Worm (Caenorhabditis elegans) whole organism, young adult: ENCODE data around the gene mdt-8.

Experiments
- F10E7.11 ChIP-seq: sonication (generic microtip); optimal IDR thresholded peaks from 2 replicates; lab custom pipeline; 2017; ENCODE audit warnings: mild to moderate bottlenecking, missing genetic modification characterization, moderate library complexity, missing compliant biosample characterization
- ama-1 ChIP-seq, 3 experiments: fragments of 150-350 bp in 1 of 3; sonication (generic microtip) in 2 of 3; optimal IDR thresholded peaks; 2 replicates each; lab custom pipeline; 2014 to 2018; ENCODE audit warnings: missing biosample characterization in 2 of 3, missing genetic modification characterization in 2 of 3, missing genetic modification reagents in 2 of 3
- bed-1 ChIP-seq: fragments of 200-800 bp; sonication (Bioruptor generic); IDR thresholded peaks from 2 replicates; pipeline ENCODE4 v1.3.6; 2022; ENCODE audit warnings: missing genetic modification reagents, missing genetic modification characterization, missing compliant biosample characterization
- dpl-1 ChIP-seq: fragments of 150-350 bp; optimal IDR thresholded peaks from 2 replicates; lab custom pipeline; 2014; ENCODE audit warnings: missing biosample characterization, missing genetic modification reagents, missing genetic modification characterization
- let-607 ChIP-seq, 2 experiments: fragments of 200-800 bp in 1 of 2; sonication (Bioruptor generic) in 1 of 2; sonication (generic microtip) in 1 of 2; optimal IDR thresholded peaks; 2 replicates each; lab custom pipeline; 2016 to 2018; ENCODE audit warnings: mild to moderate bottlenecking in 2 of 2, missing compliant biosample characterization in 2 of 2, missing genetic modification characterization in 2 of 2, moderate library complexity in 2 of 2, missing genotype in 1 of 2
- lin-35 ChIP-seq, 3 experiments: fragments of 150-350 bp in 2 of 3; sonication (generic microtip) in 1 of 3; optimal IDR thresholded peaks; 2 replicates each; lab custom pipeline; 2014 to 2018; ENCODE audit warnings: missing biosample characterization in 3 of 3, missing genetic modification characterization in 3 of 3, missing genetic modification reagents in 3 of 3
- lsy-27 ChIP-seq: sonication (generic microtip); optimal IDR thresholded peaks from 2 replicates; lab custom pipeline; 2017; ENCODE audit warnings: missing genetic modification characterization, mild to moderate bottlenecking, missing compliant biosample characterization, antibody characterized with exemption, missing genotype, borderline replicate concordance; ENCODE audit not compliant: insufficient read depth
- madf-10 ChIP-seq: sonication (generic microtip); optimal IDR thresholded peaks from 2 replicates; lab custom pipeline; 2016; ENCODE audit warnings: mild to moderate bottlenecking, missing genetic modification characterization, missing compliant biosample characterization
- madf-8 ChIP-seq: fragments of 200-800 bp; sonication (Bioruptor generic); conservative IDR thresholded peaks from 2 replicates; pipeline ENCODE4 v1.3.6; 2022; ENCODE audit warnings: missing genetic modification reagents, missing genetic modification characterization, missing compliant biosample characterization
- mel-28 ChIP-seq: sonication (generic microtip); optimal IDR thresholded peaks from 2 replicates; lab custom pipeline; 2016; ENCODE audit warnings: borderline replicate concordance, mild to moderate bottlenecking, missing genetic modification characterization, missing compliant biosample characterization
- sptf-2 ChIP-seq: fragments of 200-800 bp; sonication (Bioruptor generic); optimal IDR thresholded peaks from 2 replicates; lab custom pipeline; 2018; ENCODE audit warnings: mild to moderate bottlenecking, missing genetic modification characterization, missing compliant biosample characterization
- unc-62 ChIP-seq: fragments of 150-350 bp; optimal IDR thresholded peaks from 2 replicates; lab custom pipeline; 2014; ENCODE audit warnings: missing biosample characterization, missing genetic modification reagents, missing genetic modification characterization

DNA sequence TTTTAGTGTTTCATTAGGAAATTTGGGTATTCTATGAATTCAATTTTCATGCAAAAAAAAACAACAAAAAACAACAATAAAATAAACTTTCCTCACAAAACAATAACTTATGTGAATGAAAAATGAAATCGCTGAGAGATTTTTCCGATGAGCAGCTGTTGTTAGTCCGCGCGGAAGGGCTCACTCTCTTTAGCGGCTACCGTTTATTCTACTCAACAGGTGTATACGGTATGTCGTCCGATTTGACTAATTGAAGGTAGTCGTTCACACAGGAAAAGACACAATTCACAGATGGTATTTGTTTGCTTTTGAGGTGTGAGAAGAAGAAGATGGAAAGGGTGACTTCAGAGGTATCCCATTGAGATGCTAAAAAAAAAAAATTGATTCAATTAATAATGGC is 35.1 kb upstream of the mdt-8 start:
- TF ChIP-seq madf-10 (tag; lab: Kevin White, UChicago) (no peak), unc-62 (GFP tag; lab: Kevin White, UChicago) (no peak), dpl-1 (GFP tag; lab: Kevin White, UChicago) (no peak), mel-28 (no peak), lsy-27 (tag; lab: Kevin White, UChicago) (no peak), lin-35 (GFP tag; optimal IDR thresholded peaks at IDR 0.05; lab: Kevin White, UChicago) (no peak), madf-8 (no peak), bed-1 (GFP tag; lab: Robert Waterston, UW) (no peak), sptf-2 (GFP tag; lab: Kevin White, UChicago) (no peak), ama-1 (optimal IDR thresholded peaks at IDR 0.05; lab: Kevin White, UChicago) (no peak), ama-1 (GFP tag; optimal IDR thresholded peaks at IDR 0.05; lab: Kevin White, UChicago) (no peak), F10E7.11 (no peak), let-607 (tag; optimal IDR thresholded peaks at IDR 0.05; lab: Kevin White, UChicago) (no peak)
